Worm (Caenorhabditis elegans): ENCODE measurements around the gene R10E8.2.

ce11 chrV:18235808-18236207 lies 17.8 kb upstream of the R10E8.2 start:
- no peak for TF ChIP-seq W03F9.2 (tag; optimal IDR thresholded peaks at IDR 0.05)
- no peak for TF ChIP-seq dao-5 (tag; optimal IDR thresholded peaks at IDR 0.05)

Data from whole organism, L4/young adult.